Fruit fly (Drosophila melanogaster) whole organism, embryonic: ENCODE data around the gene CG7381.

Source experiments
- Awh ChIP-seq: fragments of 200-800 bp; sonication (Bioruptor generic); IDR thresholded peaks from 2 replicates; pipeline ENCODE4, ENCODE4 v1.3.6; 2022; ENCODE audit warnings: missing biosample characterization, missing genetic modification characterization
- CG1233 ChIP-seq: fragments of 200-800 bp; sonication (Bioruptor generic); optimal IDR thresholded peaks from 4 replicates; lab custom pipeline; 2018; ENCODE audit warnings: missing biosample characterization, mild to moderate bottlenecking, missing genetic modification characterization
- CG2116 ChIP-seq: fragments of 200-800 bp; sonication (Bioruptor generic); optimal IDR thresholded peaks from 3 replicates; lab custom pipeline; 2018; ENCODE audit warnings: missing biosample characterization, mild to moderate bottlenecking, missing genetic modification characterization
- CG2712 ChIP-seq: fragments of 200-800 bp; optimal IDR thresholded peaks from 3 replicates; lab custom pipeline; 2019; ENCODE audit warnings: missing biosample characterization, mild to moderate bottlenecking, missing genetic modification characterization, moderate library complexity
- CG6765 ChIP-seq: fragments of 200-800 bp; sonication (Bioruptor generic); optimal IDR thresholded peaks from 3 replicates; lab custom pipeline; 2017; ENCODE audit warnings: missing biosample characterization, mild to moderate bottlenecking, missing genetic modification characterization
- CG7928 ChIP-seq: fragments of 200-800 bp; sonication (Bioruptor generic); optimal IDR thresholded peaks from 2 replicates; lab custom pipeline; 2017; ENCODE audit warnings: missing biosample characterization, mild to moderate bottlenecking, missing genetic modification characterization
- Doc3 ChIP-seq: fragments of 200-800 bp; sonication (Bioruptor generic); IDR thresholded peaks from 3 replicates; pipeline ENCODE4 v1.3.6; 2022; ENCODE audit warnings: missing biosample characterization, missing genetic modification characterization; ENCODE audit not compliant: partially characterized antibody
- Jarid2 ChIP-seq: fragments of 200-800 bp; sonication (Bioruptor generic); optimal IDR thresholded peaks from 3 replicates; lab custom pipeline; 2017; ENCODE audit warnings: mild to moderate bottlenecking, missing biosample characterization, missing genetic modification reagents, missing genetic modification characterization
- YL-1 ChIP-seq: fragments of 200-800 bp; sonication (Bioruptor generic); optimal IDR thresholded peaks from 3 replicates; lab custom pipeline; 2017; ENCODE audit warnings: missing biosample characterization, mild to moderate bottlenecking, missing genetic modification characterization
- abd-A ChIP-seq: fragments of 200-800 bp; sonication (Bioruptor generic); optimal IDR thresholded peaks from 3 replicates; lab custom pipeline; 2019; ENCODE audit warnings: missing biosample characterization, mild to moderate bottlenecking, missing genetic modification characterization, moderate library complexity
- danr ChIP-seq: fragments of 200-800 bp; sonication (Bioruptor generic); IDR thresholded peaks from 2 replicates; pipeline ENCODE4 v1.3.6; 2022; ENCODE audit warnings: missing biosample characterization, missing genetic modification characterization
- ems ChIP-seq: fragments of 200-800 bp; sonication (Bioruptor generic); optimal IDR thresholded peaks from 3 replicates; lab custom pipeline; 2016; ENCODE audit warnings: missing biosample characterization, missing genetic modification characterization
- gce ChIP-seq: fragments of 200-800 bp; sonication (Bioruptor generic); IDR thresholded peaks from 3 replicates; pipeline ENCODE4 v1.3.6; 2022; ENCODE audit warnings: missing biosample characterization, missing genetic modification characterization
- jing ChIP-seq: fragments of 200-800 bp; sonication (Bioruptor generic); optimal IDR thresholded peaks from 2 replicates; lab custom pipeline; 2018; ENCODE audit warnings: missing biosample characterization, mild to moderate bottlenecking, missing genetic modification characterization
- prd ChIP-seq, 3 experiments: fragments of >200 bp in 2 of 3; fragments of 200-800 bp in 1 of 3; sonication (Bioruptor generic) in 1 of 3; optimal IDR thresholded peaks in 2 of 3; IDR thresholded peaks in 1 of 3; 2 replicates in 2 of 3; 3 replicates in 1 of 3; pipeline versions ENCODE4 v1.3.6 to Lab custom; 2017 to 2022; ENCODE audit warnings: missing biosample characterization in 1 of 3, missing genetic modification characterization in 1 of 3
- row ChIP-seq: fragments of 200-800 bp; sonication (Bioruptor generic); IDR thresholded peaks from 3 replicates; pipeline ENCODE4 v1.3.6; 2022; ENCODE audit warnings: missing biosample characterization, missing genetic modification characterization
- tap ChIP-seq: fragments of 200-800 bp; optimal IDR thresholded peaks from 3 replicates; lab custom pipeline; 2019; ENCODE audit warnings: missing biosample characterization, mild to moderate bottlenecking, missing genetic modification characterization, moderate library complexity

Gene CG7381

dm6 chr3R:12957388-12957787 is 19.9 kb downstream of the CG7381 start (continued):
- no peak for TF ChIP-seq CG7928
- TF ChIP-seq CG1233 (GFP tag; lab: Kevin White, UChicago): no peak
- no peak for TF ChIP-seq prd (optimal IDR thresholded peaks at IDR 0.05; lab: Kevin White, UChicago)
- peak; percentile 42; the same call in 1 of the 3 replicates for TF ChIP-seq prd (GFP tag; IDR thresholded peaks at IDR 0.05; lab: Robert Waterston, UW)
- no peak for TF ChIP-seq CG2712
- TF ChIP-seq CG6765: no peak
- 0 out of 3 replicates have a peak, but pooled peaks have one; percentile 13 for TF ChIP-seq row (GFP tag; lab: Robert Waterston, UW)
- TF ChIP-seq danr (GFP tag; lab: Robert Waterston, UW): no peak
- TF ChIP-seq abd-A (tag; lab: Kevin White, UChicago): no peak
- no peak for TF ChIP-seq gce (GFP tag; lab: Robert Waterston, UW)
- TF ChIP-seq Doc3 (GFP tag; lab: Robert Waterston, UW): no peak
- TF ChIP-seq tap (tag; lab: Kevin White, UChicago): no peak
- TF ChIP-seq CG2116 (GFP tag; lab: Kevin White, UChicago): no peak
- no peak for TF ChIP-seq YL-1
- no peak for TF ChIP-seq Jarid2
- TF ChIP-seq jing (GFP tag; lab: Kevin White, UChicago): no peak
- TF ChIP-seq Awh (GFP tag; lab: Robert Waterston, UW): no peak
- no peak for TF ChIP-seq ems (GFP tag; lab: Kevin White, UChicago)
- TF ChIP-seq, all 482 proteins: peak for 6
